Worm (Caenorhabditis elegans) whole organism, L4 larva: ENCODE measurements around the gene Y62E10A.3.
A peak's percentile ranks its signal among the peaks of the same experiment; 100 is the strongest.

Experiments
- D1046.2 ChIP-seq: fragments of 200-800 bp; sonication (Bioruptor generic); IDR thresholded peaks from 2 replicates; pipeline ENCODE4 v1.3.6; 2022; ENCODE audit warnings: missing genetic modification characterization, missing compliant biosample characterization
- F10B5.3 ChIP-seq: sonication (generic microtip); optimal IDR thresholded peaks from 2 replicates; lab custom pipeline; 2016; ENCODE audit warnings: mild to moderate bottlenecking, missing genetic modification characterization, missing compliant biosample characterization
- F26F4.8 ChIP-seq: fragments of 200-800 bp; sonication (Bioruptor generic); conservative IDR thresholded peaks from 2 replicates; pipeline ENCODE4 v1.3.6; 2022; ENCODE audit warnings: missing genetic modification characterization, missing compliant biosample characterization
- F37D6.2 ChIP-seq: sonication (generic microtip); optimal IDR thresholded peaks from 2 replicates; lab custom pipeline; 2016; ENCODE audit warnings: mild to moderate bottlenecking, missing genetic modification characterization, missing compliant biosample characterization
- F49E8.2 ChIP-seq: sonication (generic microtip); optimal IDR thresholded peaks from 2 replicates; lab custom pipeline; 2016; ENCODE audit warnings: missing compliant biosample characterization, mild to moderate bottlenecking, missing genetic modification characterization, borderline replicate concordance
- T26A8.4 ChIP-seq: fragments of 200-800 bp; sonication (Bioruptor generic); IDR thresholded peaks from 2 replicates; pipeline ENCODE4 v1.3.6; 2022; ENCODE audit warnings: missing genetic modification characterization, missing compliant biosample characterization
- Y48G9A.11 ChIP-seq: fragments of 200-800 bp; sonication (Bioruptor generic); IDR thresholded peaks from 2 replicates; pipeline ENCODE4 v1.3.6; 2022; ENCODE audit warnings: missing genetic modification reagents, missing genetic modification characterization, missing compliant biosample characterization
- Y5F2A.4 ChIP-seq: fragments of 200-800 bp; sonication (Bioruptor generic); optimal IDR thresholded peaks from 2 replicates; lab custom pipeline; 2018; ENCODE audit warnings: mild to moderate bottlenecking, missing genetic modification characterization, missing compliant biosample characterization
- Y75B8A.6 ChIP-seq: fragments of 200-800 bp; sonication (Bioruptor generic); IDR thresholded peaks from 2 replicates; pipeline ENCODE4 v1.3.6; 2022; ENCODE audit warnings: missing genetic modification reagents, missing genetic modification characterization, missing compliant biosample characterization
- ZK337.2 ChIP-seq: fragments of 200-800 bp; sonication (Bioruptor generic); IDR thresholded peaks from 2 replicates; pipeline ENCODE4 v1.3.6; 2022; ENCODE audit warnings: missing genetic modification reagents, missing genetic modification characterization, missing compliant biosample characterization
- ZK546.5 ChIP-seq, 2 experiments: sonication (generic microtip); optimal IDR thresholded peaks; 2 replicates each; lab custom pipeline; 2017; ENCODE audit warnings: missing biosample characterization in 2 of 2, missing genetic modification characterization in 2 of 2
- aha-1 ChIP-seq: fragments of 150-350 bp; peaks from one replicate; lab custom pipeline; 2014; ENCODE audit warnings: missing biosample characterization, missing genetic modification characterization
- aly-2 ChIP-seq: sonication (generic microtip); optimal IDR thresholded peaks from 2 replicates; lab custom pipeline; 2018; ENCODE audit warnings: missing biosample characterization, missing genetic modification characterization
- ama-1 ChIP-seq: fragments of 150-350 bp; optimal IDR thresholded peaks from 2 replicates; lab custom pipeline; 2014; ENCODE audit warnings: inconsistent platforms, mixed read lengths
- ceh-32 ChIP-seq: sonication (generic microtip); optimal IDR thresholded peaks from 2 replicates; lab custom pipeline; 2016; ENCODE audit warnings: mild to moderate bottlenecking, missing genetic modification characterization, missing compliant biosample characterization; ENCODE audit not compliant: poor library complexity
- ceh-82 ChIP-seq: sonication (generic microtip); optimal IDR thresholded peaks from 2 replicates; lab custom pipeline; 2017; ENCODE audit warnings: missing biosample characterization, missing genetic modification characterization
- ctbp-1 ChIP-seq: fragments of 200-800 bp; sonication (Bioruptor generic); IDR thresholded peaks from 2 replicates; pipeline ENCODE4 v1.3.6; 2022; ENCODE audit warnings: missing genetic modification reagents, missing genetic modification characterization, missing compliant biosample characterization
- daf-8 ChIP-seq: fragments of 200-800 bp; sonication (Bioruptor generic); IDR thresholded peaks from 2 replicates; pipeline ENCODE4 v1.3.6; 2022; ENCODE audit warnings: missing genetic modification characterization, missing compliant biosample characterization
- dmd-6 ChIP-seq: fragments of 200-800 bp; sonication (Bioruptor generic); IDR thresholded peaks from 2 replicates; pipeline ENCODE4 v1.3.6; 2022; ENCODE audit warnings: missing genetic modification reagents, missing genetic modification characterization, missing compliant biosample characterization
- dmd-8 ChIP-seq: fragments of 200-800 bp; sonication (Bioruptor generic); IDR thresholded peaks from 2 replicates; pipeline ENCODE4 v1.3.6; 2022; ENCODE audit warnings: missing genetic modification characterization, missing compliant biosample characterization
- dve-1 ChIP-seq: sonication (generic microtip); optimal IDR thresholded peaks from 2 replicates; lab custom pipeline; 2017; ENCODE audit warnings: antibody characterized with exemption, mild to moderate bottlenecking, missing genetic modification characterization, missing compliant biosample characterization; ENCODE audit not compliant: insufficient read depth
- egl-27 ChIP-seq: sonication (generic microtip); optimal IDR thresholded peaks from 3 replicates; lab custom pipeline; 2017; ENCODE audit warnings: missing biosample characterization, missing genetic modification reagents, missing genetic modification characterization
- egl-43 ChIP-seq: fragments of 200-800 bp; sonication (Bioruptor generic); IDR thresholded peaks from 2 replicates; pipeline ENCODE4 v1.3.6; 2022; ENCODE audit warnings: missing genetic modification reagents, missing genetic modification characterization, missing compliant biosample characterization
- fos-1 ChIP-seq: fragments of 150-350 bp; optimal IDR thresholded peaks from 2 replicates; lab custom pipeline; 2014; ENCODE audit warnings: missing biosample characterization, missing genetic modification characterization
- gei-8 ChIP-seq: fragments of 200-800 bp; sonication (Bioruptor generic); optimal IDR thresholded peaks from 2 replicates; lab custom pipeline; 2018; ENCODE audit warnings: mild to moderate bottlenecking, missing genetic modification characterization, missing compliant biosample characterization
- jun-1 ChIP-seq: fragments of 150-350 bp; optimal IDR thresholded peaks from 2 replicates; lab custom pipeline; 2014; ENCODE audit warnings: missing biosample characterization, missing genetic modification reagents, missing genetic modification characterization
- lin-1 ChIP-seq: fragments of 200-800 bp; sonication (Bioruptor generic); IDR thresholded peaks from 2 replicates; pipeline ENCODE4 v1.3.6; 2022; ENCODE audit warnings: missing genetic modification reagents, missing genetic modification characterization, missing compliant biosample characterization
- lin-13 ChIP-seq: fragments of 150-350 bp; optimal IDR thresholded peaks from 2 replicates; lab custom pipeline; 2014; ENCODE audit warnings: missing biosample characterization, missing genetic modification reagents, missing genetic modification characterization
- lin-15B ChIP-seq: fragments of 150-350 bp; sonication (generic microtip); optimal IDR thresholded peaks from 3 replicates; lab custom pipeline; 2014; ENCODE audit warnings: missing biosample characterization, missing genetic modification characterization
- lir-3 ChIP-seq: sonication (generic microtip); optimal IDR thresholded peaks from 2 replicates; lab custom pipeline; 2016; ENCODE audit warnings: mild to moderate bottlenecking, missing genetic modification characterization, missing compliant biosample characterization
- mdt-29 ChIP-seq: fragments of 200-800 bp; sonication (Bioruptor generic); IDR thresholded peaks from 2 replicates; pipeline ENCODE4 v1.3.6; 2022; ENCODE audit warnings: missing genetic modification reagents, missing genetic modification characterization, missing compliant biosample characterization
- mes-2 ChIP-seq: sonication (generic microtip); optimal IDR thresholded peaks from 2 replicates; lab custom pipeline; 2016; ENCODE audit warnings: missing genotype, mild to moderate bottlenecking, missing genetic modification characterization, missing compliant biosample characterization; ENCODE audit not compliant: poor library complexity, severe bottlenecking
- mxl-3 ChIP-seq: fragments of 200-800 bp; sonication (Bioruptor generic); optimal IDR thresholded peaks from 2 replicates; lab custom pipeline; 2018; ENCODE audit warnings: mild to moderate bottlenecking, missing genetic modification characterization, missing compliant biosample characterization
- nhr-10 ChIP-seq: fragments of 150-350 bp; optimal IDR thresholded peaks from 2 replicates; lab custom pipeline; 2014; ENCODE audit warnings: missing biosample characterization, missing genetic modification characterization
- nhr-111 ChIP-seq: fragments of 200-800 bp; sonication (Bioruptor generic); optimal IDR thresholded peaks from 2 replicates; lab custom pipeline; 2018; ENCODE audit warnings: mild to moderate bottlenecking, missing genetic modification characterization, missing compliant biosample characterization
- nhr-25 ChIP-seq: sonication (generic microtip); optimal IDR thresholded peaks from 2 replicates; lab custom pipeline; 2017; ENCODE audit warnings: missing genetic modification characterization, mild to moderate bottlenecking, missing compliant biosample characterization, antibody characterized with exemption, moderate library complexity, borderline replicate concordance; ENCODE audit not compliant: insufficient read depth
- nhr-41 ChIP-seq: fragments of 200-800 bp; sonication (Bioruptor generic); IDR thresholded peaks from 2 replicates; pipeline ENCODE4 v1.3.6; 2022; ENCODE audit warnings: missing genetic modification reagents, missing genetic modification characterization, missing compliant biosample characterization
- nhr-76 ChIP-seq: fragments of 150-350 bp; optimal IDR thresholded peaks from 2 replicates; lab custom pipeline; 2014; ENCODE audit warnings: missing biosample characterization, missing genetic modification characterization
- nhr-77 ChIP-seq: fragments of 150-350 bp; optimal IDR thresholded peaks from 2 replicates; lab custom pipeline; 2014; ENCODE audit warnings: missing biosample characterization, missing genetic modification characterization
- pha-4 ChIP-seq, 2 experiments: fragments of 150-350 bp in 1 of 2; fragments of 200-800 bp in 1 of 2; sonication (Bioruptor generic) in 1 of 2; IDR thresholded peaks in 1 of 2; optimal IDR thresholded peaks in 1 of 2; 2 replicates each; pipeline versions ENCODE4 v1.3.6 to Lab custom; 2014 to 2022; ENCODE audit warnings: missing genetic modification characterization in 2 of 2, missing genetic modification reagents in 2 of 2, missing biosample characterization in 1 of 2, missing compliant biosample characterization in 1 of 2
- php-3 ChIP-seq: fragments of 200-800 bp; sonication (Bioruptor generic); IDR thresholded peaks from 2 replicates; pipeline ENCODE4 v1.3.6; 2022; ENCODE audit warnings: missing genetic modification reagents, missing genetic modification characterization, missing compliant biosample characterization
- rbr-2 ChIP-seq: sonication (generic microtip); optimal IDR thresholded peaks from 2 replicates; lab custom pipeline; 2016; ENCODE audit warnings: missing genotype, missing genetic modification characterization, missing compliant biosample characterization
- snpc-1.2 ChIP-seq: fragments of 200-800 bp; sonication (Bioruptor generic); IDR thresholded peaks from 2 replicates; pipeline ENCODE4 v1.3.6; 2022; ENCODE audit warnings: missing genetic modification reagents, missing genetic modification characterization, missing compliant biosample characterization
- spr-3 ChIP-seq: fragments of 200-800 bp; sonication (Bioruptor generic); optimal IDR thresholded peaks from 2 replicates; lab custom pipeline; 2018; ENCODE audit warnings: mild to moderate bottlenecking, missing genetic modification characterization, missing compliant biosample characterization
- unc-130 ChIP-seq: sonication (generic microtip); optimal IDR thresholded peaks from 2 replicates; lab custom pipeline; 2016; ENCODE audit warnings: missing genetic modification reagents, missing genetic modification characterization, missing compliant biosample characterization
- unc-62 ChIP-seq, 3 experiments: fragments of 150-350 bp in 1 of 3; sonication (generic microtip); optimal IDR thresholded peaks in 2 of 3; peaks in 1 of 3; 1 replicate in 1 of 3; 2 replicates in 2 of 3; lab custom pipeline; 2014 to 2017; ENCODE audit warnings: missing biosample characterization in 3 of 3, missing genetic modification characterization in 3 of 3, missing genetic modification reagents in 3 of 3, missing genotype in 1 of 3
- vab-7 ChIP-seq: fragments of 200-800 bp; sonication (Bioruptor generic); IDR thresholded peaks from 2 replicates; pipeline ENCODE4 v1.3.6; 2022; ENCODE audit warnings: missing genetic modification reagents, missing genetic modification characterization, missing compliant biosample characterization
- zag-1 ChIP-seq: fragments of 150-350 bp; optimal IDR thresholded peaks from 2 replicates; lab custom pipeline; 2014; ENCODE audit warnings: missing biosample characterization, missing genetic modification characterization
- zfp-2 ChIP-seq: sonication (generic microtip); optimal IDR thresholded peaks from 2 replicates; lab custom pipeline; 2016; ENCODE audit warnings: mild to moderate bottlenecking, missing genetic modification characterization, missing compliant biosample characterization
- zip-2 ChIP-seq: fragments of 150-350 bp; optimal IDR thresholded peaks from 2 replicates; lab custom pipeline; 2014; ENCODE audit warnings: missing biosample characterization, missing genetic modification characterization

Gene Y62E10A.3

ce11 chrIV:13395255-13395654 lies 35.2 kb upstream of the Y62E10A.3 start (continued):
- TF ChIP-seq F49E8.2 (tag; lab: Kevin White, UChicago) (no peak), ceh-32 (tag; lab: Kevin White, UChicago) (no peak), ceh-82 (tag; lab: Kevin White, UChicago) (no peak), mes-2 (tag; lab: Kevin White, UChicago) (peak; percentile 66), lin-1 (GFP tag; lab: Robert Waterston, UW) (peak; percentile 94), zip-2 (tag; lab: Kevin White, UChicago) (no peak), mxl-3 (peak; percentile 92), zfp-2 (tag; lab: Kevin White, UChicago) (peak; percentile 21), rbr-2 (peak; percentile 81), F37D6.2 (tag; lab: Kevin White, UChicago) (peak; percentile 64), nhr-41 (GFP tag; lab: Robert Waterston, UW) (no peak), snpc-1.2 (GFP tag; lab: Robert Waterston, UW) (no peak), F26F4.8 (no peak), dmd-6 (GFP tag; lab: Robert Waterston, UW) (peak; percentile 98), nhr-77 (tag; lab: Kevin White, UChicago) (peak; percentile 70), unc-62 (GFP tag; optimal IDR thresholded peaks at IDR 0.05 in 1 of 2; lab: Kevin White, UChicago) (peak in 1 of 2 experiments; percentile 50), unc-62 (tag; optimal IDR thresholded peaks at IDR 0.05; lab: Kevin White, UChicago) (no peak), ZK546.5 (tag; optimal IDR thresholded peaks at IDR 0.05; lab: Kevin White, UChicago) (no peak), ctbp-1 (GFP tag; lab: Robert Waterston, UW) (peak; percentile 90), Y75B8A.6 (GFP tag; lab: Robert Waterston, UW) (no peak), nhr-111 (GFP tag; lab: Kevin White, UChicago) (no peak), fos-1 (tag; lab: Kevin White, UChicago) (no peak), aly-2 (tag; lab: Kevin White, UChicago) (no peak), ama-1 (no peak), php-3 (GFP tag; lab: Robert Waterston, UW) (peak; percentile 68), vab-7 (GFP tag; lab: Robert Waterston, UW) (0 out of 2 replicates have a peak, but pooled peaks have one; percentile 36), nhr-25 (tag; lab: Kevin White, UChicago) (peak; percentile 74), unc-130 (GFP tag; lab: Kevin White, UChicago) (no peak), spr-3 (peak; percentile 6), T26A8.4 (GFP tag; lab: Robert Waterston, UW) (peak; percentile 67), nhr-10 (no peak), egl-43 (GFP tag; lab: Robert Waterston, UW) (peak; percentile 72), ZK337.2 (no peak), zag-1 (tag; lab: Kevin White, UChicago) (no peak), Y48G9A.11 (GFP tag; lab: Robert Waterston, UW) (no peak), mdt-29 (0 out of 2 replicates have a peak, but pooled peaks have one; percentile 35), egl-27 (tag; lab: Kevin White, UChicago) (peak; percentile 29), pha-4 (GFP tag; IDR thresholded peaks at IDR 0.05; lab: Robert Waterston, UW) (peak; percentile 75), pha-4 (tag; optimal IDR thresholded peaks at IDR 0.05; lab: Kevin White, UChicago) (no peak), D1046.2 (GFP tag; lab: Robert Waterston, UW) (0 out of 2 replicates have a peak, but pooled peaks have one; percentile 4), lin-13 (GFP tag; lab: Kevin White, UChicago) (peak; percentile 75), nhr-76 (tag; lab: Kevin White, UChicago) (no peak), dmd-8 (GFP tag; lab: Robert Waterston, UW) (0 out of 2 replicates have a peak, but pooled peaks have one; percentile 50), aha-1 (peak; percentile 100), lin-15B (tag; lab: Kevin White, UChicago) (no peak), gei-8 (GFP tag; lab: Kevin White, UChicago) (peak; percentile 69), lir-3 (tag; lab: Kevin White, UChicago) (no peak), daf-8 (GFP tag; lab: Robert Waterston, UW) (no peak), F10B5.3 (tag; lab: Kevin White, UChicago) (no peak), Y5F2A.4 (GFP tag; lab: Kevin White, UChicago) (no peak), jun-1 (tag; lab: Kevin White, UChicago) (peak; percentile 46), dve-1 (tag; lab: Kevin White, UChicago) (peak; percentile 95)
